Fruit fly (Drosophila melanogaster) whole organism, adult: Measurements from ENCODE around the gene CG14811.

ENCODE experiments used
- CG33017 ChIP-seq: fragments of 200-800 bp; sonication (Bioruptor generic); optimal IDR thresholded peaks from 2 replicates; lab custom pipeline; 2018; ENCODE audit warnings: missing biosample characterization, mild to moderate bottlenecking, missing genetic modification characterization, moderate library complexity
- Mnt ChIP-seq: fragments of 200-800 bp; sonication (Bioruptor generic); optimal IDR thresholded peaks from 2 replicates; lab custom pipeline; 2016; ENCODE audit warnings: missing biosample characterization, mild to moderate bottlenecking, missing genetic modification characterization

DNA sequence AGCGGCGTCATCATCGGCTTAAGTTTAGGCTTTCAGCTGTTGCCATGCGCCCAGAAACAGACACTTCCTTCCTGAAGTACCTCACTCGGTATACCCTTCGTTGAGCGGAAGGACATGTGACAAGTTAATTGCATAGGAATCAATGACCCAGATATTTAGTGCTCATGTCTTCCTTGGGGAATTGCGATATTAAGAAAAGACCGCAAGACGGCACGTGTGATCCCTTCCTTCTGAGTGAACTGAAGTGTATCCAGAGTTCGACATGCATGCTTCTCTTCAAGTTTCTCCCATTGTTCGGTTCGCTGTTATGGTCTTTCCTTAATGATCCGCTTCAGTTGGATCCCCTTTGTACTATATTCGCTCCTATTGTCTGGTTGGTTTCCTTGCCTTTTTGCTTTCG is 18.3 kb upstream of the CG14811 start:
- TF ChIP-seq CG33017 (tag; lab: Kevin White, UChicago) (no peak), Mnt (GFP tag; lab: Kevin White, UChicago) (no peak)
